Fruit fly (Drosophila melanogaster) ovary, adult (tissue): ENCODE measurements around the gene CG2926.
A peak's percentile ranks its signal among the peaks of the same experiment; 100 is the strongest.

Experiments used
- CG17801 ChIP-seq: fragments of 200-800 bp; optimal IDR thresholded peaks from 2 replicates; lab custom pipeline; 2019; ENCODE audit warnings: missing biosample characterization, mild to moderate bottlenecking, missing genetic modification characterization, moderate library complexity; ENCODE audit not compliant: partially characterized antibody

Gene CG2926

dm6 chr3R:5587863-5588519, at the start of gene CG2926:
TSS of gene CG2926 (minus strand) at chr3R:5588380.
- no peak for TF ChIP-seq CG17801 (GFP tag; lab: Kevin White, UChicago)

- no peak for TF ChIP-seq CG17801 (GFP tag; lab: Kevin White, UChicago)
Observed at dm6 chr3R:5636519-5637430, 48.6 kb upstream of the CG2926 start, which contains the start of the genes CG31548 and CG12170. TSS of gene CG31548 (minus strand) at chr3R:5636852. TSS of gene CG12170 (plus strand) at chr3R:5637234.

- TF ChIP-seq CG17801 (GFP tag; lab: Kevin White, UChicago), result no peak
Observed at dm6 chr3R:5635524-5635923, 47.3 kb upstream of the CG2926 start, which contains the start of gene CG31546. TSS of gene CG31546 (minus strand) at chr3R:5635624.

- TF ChIP-seq CG17801 (GFP tag; lab: Kevin White, UChicago), result peak; percentile 57
Observed at dm6 chr3R:5633437-5633836, 45.3 kb upstream of the CG2926 start, which contains the start of gene CG12171. TSS of gene CG12171 (plus strand) at chr3R:5633627.

dm6 chr3R:5632182-5632581, 44.0 kb upstream of the CG2926 start, which contains the start of gene CG31549:
TSS of gene CG31549 (plus strand) at chr3R:5632192.
- TF ChIP-seq CG17801 (GFP tag; lab: Kevin White, UChicago), result peak; percentile 57

dm6 chr3R:5627552-5627951, 39.4 kb upstream of the CG2926 start, which contains the start of gene CG31551:
TSS of gene CG31551 (plus strand) at chr3R:5627852.
- no peak for TF ChIP-seq CG17801 (GFP tag; lab: Kevin White, UChicago)

- peak; percentile 90 for TF ChIP-seq CG17801 (GFP tag; lab: Kevin White, UChicago)
Observed at dm6 chr3R:5624115-5624878, 36.1 kb upstream of the CG2926 start, which contains the start of the genes Dph4, Spec2 and RpL13A. TSS of gene Dph4 (minus strand) at chr3R:5624125. TSS of gene Spec2 (minus strand) at chr3R:5624125. TSS of gene RpL13A (plus strand) at chr3R:5624474.

dm6 chr3R:5622985-5623630, 34.9 kb upstream of the CG2926 start:
- peak; percentile 76 for TF ChIP-seq CG17801 (GFP tag; lab: Kevin White, UChicago)

- no peak for TF ChIP-seq CG17801 (GFP tag; lab: Kevin White, UChicago)
Observed at dm6 chr3R:5622406-5622752, 34.2 kb upstream of the CG2926 start.

- no peak for TF ChIP-seq CG17801 (GFP tag; lab: Kevin White, UChicago)
Observed at dm6 chr3R:5621714-5622405, 33.7 kb upstream of the CG2926 start.

- TF ChIP-seq CG17801 (GFP tag; lab: Kevin White, UChicago), result no peak
Observed at dm6 chr3R:5620387-5620956, 32.3 kb upstream of the CG2926 start.

- no peak for TF ChIP-seq CG17801 (GFP tag; lab: Kevin White, UChicago)
Observed at dm6 chr3R:5617923-5618623, 29.9 kb upstream of the CG2926 start.
